Worm (Caenorhabditis elegans): Measurements from ENCODE around the gene H12D21.11.
"Not testable (repeated sequence)": the region's sequence is repeated elsewhere in the genome, so short reads cannot be mapped to it uniquely, and the experiment has no call there.

ce11 chrV:14876724-14877123 is 39.0 kb upstream of the H12D21.11 start, which contains the start of gene ZC412.10:
- not testable (repeated sequence) for TF ChIP-seq hlh-26 (GFP tag; conservative IDR thresholded peaks at IDR 0.05); cebp-1 (GFP tag; IDR thresholded peaks at IDR 0.05); cebp-1 (tag; optimal IDR thresholded peaks at IDR 0.05); mcd-1 (GFP tag; IDR thresholded peaks at IDR 0.05); mel-28 (tag; optimal IDR thresholded peaks at IDR 0.05; ENCODE audit: borderline replicate concordance); madf-3 (GFP tag; IDR thresholded peaks at IDR 0.05); dpff-1 (tag; optimal IDR thresholded peaks at IDR 0.05); lag-1 (GFP tag; IDR thresholded peaks at IDR 0.05); pha-4 (tag; optimal IDR thresholded peaks at IDR 0.05); K12H6.12 (tag; optimal IDR thresholded peaks at IDR 0.05); unc-62 (GFP tag; optimal IDR thresholded peaks at IDR 0.05)
